Worm (Caenorhabditis elegans): ENCODE results near the gene hpo-34.

The hpo-34 gene

ce11 chrX:11519016-11519509 is at the start of gene hpo-34:
Gene hpo-34, minus strand, starts transcription at chrX:11519066.
- TF ChIP-seq cog-1 (tag; optimal IDR thresholded peaks at IDR 0.05) (no peak), ztf-23 (GFP tag; IDR thresholded peaks at IDR 0.05) (no peak), tab-1 (GFP tag; IDR thresholded peaks at IDR 0.05) (no peak), med-1 (GFP tag; optimal IDR thresholded peaks at IDR 0.05; ENCODE audit: insufficient read depth) (no peak), klf-2 (GFP tag; conservative IDR thresholded peaks at IDR 0.05) (no peak)

ce11 chrX:11563663-11564062 is 44.8 kb upstream of the hpo-34 start, which contains the start of gene trpp-9:
Gene trpp-9, plus strand, starts transcription at chrX:11563923.
- TF ChIP-seq cog-1 (tag; optimal IDR thresholded peaks at IDR 0.05) (peak; percentile 38), T22C8.4 (GFP tag; IDR thresholded peaks at IDR 0.05) (no peak)

- TF ChIP-seq ztf-29 (GFP tag; IDR thresholded peaks at IDR 0.05) (no peak), ref-1 (GFP tag; conservative IDR thresholded peaks at IDR 0.05) (no peak)
Observed at ce11 chrX:11560615-11561014, 41.7 kb upstream of the hpo-34 start, which contains the start of gene lev-8. Gene lev-8, plus strand, starts transcription at chrX:11560915.

ce11 chrX:11560076-11560475 is 41.2 kb upstream of the hpo-34 start:
- no peak for TF ChIP-seq med-1 (GFP tag; optimal IDR thresholded peaks at IDR 0.05; ENCODE audit: insufficient read depth)
- no peak for TF ChIP-seq flt-1 (GFP tag; IDR thresholded peaks at IDR 0.05)
- TF ChIP-seq ref-1 (GFP tag; conservative IDR thresholded peaks at IDR 0.05), result no peak
- no peak for TF ChIP-seq ztf-23 (GFP tag; IDR thresholded peaks at IDR 0.05)
- TF ChIP-seq ztf-29 (GFP tag; IDR thresholded peaks at IDR 0.05), result no peak
- no peak for TF ChIP-seq T22C8.4 (GFP tag; IDR thresholded peaks at IDR 0.05)
- no peak for TF ChIP-seq cog-1 (tag; optimal IDR thresholded peaks at IDR 0.05)
- TF ChIP-seq klf-2 (GFP tag; conservative IDR thresholded peaks at IDR 0.05), result no peak
- TF ChIP-seq tab-1 (GFP tag; IDR thresholded peaks at IDR 0.05), result no peak

ce11 chrX:11558156-11558555 is 39.3 kb upstream of the hpo-34 start:
- TF ChIP-seq ref-1 (GFP tag; conservative IDR thresholded peaks at IDR 0.05) (no peak), ztf-29 (GFP tag; IDR thresholded peaks at IDR 0.05) (no peak), tab-1 (GFP tag; IDR thresholded peaks at IDR 0.05) (no peak), cog-1 (tag; optimal IDR thresholded peaks at IDR 0.05) (no peak), flt-1 (GFP tag; IDR thresholded peaks at IDR 0.05) (no peak), ztf-23 (GFP tag; IDR thresholded peaks at IDR 0.05) (no peak), klf-2 (GFP tag; conservative IDR thresholded peaks at IDR 0.05) (no peak), med-1 (GFP tag; optimal IDR thresholded peaks at IDR 0.05; ENCODE audit: insufficient read depth) (no peak), T22C8.4 (GFP tag; IDR thresholded peaks at IDR 0.05) (no peak)

ce11 chrX:11556194-11556739 is 37.4 kb upstream of the hpo-34 start, which contains the start of gene C35C5.10:
Gene C35C5.10, plus strand, starts transcription at chrX:11556244.
- no peak for TF ChIP-seq ztf-23 (GFP tag; IDR thresholded peaks at IDR 0.05)
- TF ChIP-seq T22C8.4 (GFP tag; IDR thresholded peaks at IDR 0.05), result no peak
- no peak for TF ChIP-seq flt-1 (GFP tag; IDR thresholded peaks at IDR 0.05)
- no peak for TF ChIP-seq cog-1 (tag; optimal IDR thresholded peaks at IDR 0.05)
- TF ChIP-seq tab-1 (GFP tag; IDR thresholded peaks at IDR 0.05), result no peak
- TF ChIP-seq ref-1 (GFP tag; conservative IDR thresholded peaks at IDR 0.05), result no peak
- no peak for TF ChIP-seq med-1 (GFP tag; optimal IDR thresholded peaks at IDR 0.05; ENCODE audit: insufficient read depth)
- TF ChIP-seq ztf-29 (GFP tag; IDR thresholded peaks at IDR 0.05), result no peak
- TF ChIP-seq klf-2 (GFP tag; conservative IDR thresholded peaks at IDR 0.05), result no peak

ce11 chrX:11555527-11556137 is 36.8 kb upstream of the hpo-34 start:
- TF ChIP-seq ref-1 (GFP tag; conservative IDR thresholded peaks at IDR 0.05), result no peak
- TF ChIP-seq flt-1 (GFP tag; IDR thresholded peaks at IDR 0.05), result no peak
- TF ChIP-seq cog-1 (tag; optimal IDR thresholded peaks at IDR 0.05), result no peak
- no peak for TF ChIP-seq med-1 (GFP tag; optimal IDR thresholded peaks at IDR 0.05; ENCODE audit: insufficient read depth)
- TF ChIP-seq ztf-23 (GFP tag; IDR thresholded peaks at IDR 0.05), result no peak
- no peak for TF ChIP-seq T22C8.4 (GFP tag; IDR thresholded peaks at IDR 0.05)
- no peak for TF ChIP-seq ztf-29 (GFP tag; IDR thresholded peaks at IDR 0.05)
- TF ChIP-seq tab-1 (GFP tag; IDR thresholded peaks at IDR 0.05), result no peak
- TF ChIP-seq klf-2 (GFP tag; conservative IDR thresholded peaks at IDR 0.05), result no peak

ce11 chrX:11555046-11555445 is 36.2 kb upstream of the hpo-34 start:
- TF ChIP-seq T22C8.4 (GFP tag; IDR thresholded peaks at IDR 0.05) (no peak), flt-1 (GFP tag; IDR thresholded peaks at IDR 0.05) (no peak), ztf-23 (GFP tag; IDR thresholded peaks at IDR 0.05) (no peak), ztf-29 (GFP tag; IDR thresholded peaks at IDR 0.05) (no peak), med-1 (GFP tag; optimal IDR thresholded peaks at IDR 0.05; ENCODE audit: insufficient read depth) (no peak), ref-1 (GFP tag; conservative IDR thresholded peaks at IDR 0.05) (no peak), cog-1 (tag; optimal IDR thresholded peaks at IDR 0.05) (no peak)

- TF ChIP-seq klf-2 (GFP tag; conservative IDR thresholded peaks at IDR 0.05) (no peak), flt-1 (GFP tag; IDR thresholded peaks at IDR 0.05) (no peak)
Observed at ce11 chrX:11554522-11554921, 35.7 kb upstream of the hpo-34 start.

- no peak for TF ChIP-seq cog-1 (tag; optimal IDR thresholded peaks at IDR 0.05)
- no peak for TF ChIP-seq tab-1 (GFP tag; IDR thresholded peaks at IDR 0.05)
- no peak for TF ChIP-seq klf-2 (GFP tag; conservative IDR thresholded peaks at IDR 0.05)
- TF ChIP-seq T22C8.4 (GFP tag; IDR thresholded peaks at IDR 0.05), result no peak
- no peak for TF ChIP-seq ztf-23 (GFP tag; IDR thresholded peaks at IDR 0.05)
- no peak for TF ChIP-seq flt-1 (GFP tag; IDR thresholded peaks at IDR 0.05)
- no peak for TF ChIP-seq med-1 (GFP tag; optimal IDR thresholded peaks at IDR 0.05; ENCODE audit: insufficient read depth)
- TF ChIP-seq ref-1 (GFP tag; conservative IDR thresholded peaks at IDR 0.05), result no peak
- no peak for TF ChIP-seq ztf-29 (GFP tag; IDR thresholded peaks at IDR 0.05)
Observed at ce11 chrX:11552879-11553278, 34.0 kb upstream of the hpo-34 start.

All from whole organism, midembryonic.